Fruit fly (Drosophila melanogaster): ENCODE data around the gene Esp.

dm6 chr3R:24857459-24857858 is 15.7 kb downstream of the Esp start, which contains the start of gene CAH4:
- TF ChIP-seq CG8301 (tag; optimal IDR thresholded peaks at IDR 0.05) (no peak), CG32121 (GFP tag; IDR thresholded peaks at IDR 0.05) (no peak), gl (tag; optimal IDR thresholded peaks at IDR 0.05) (no peak), D1 (tag; optimal IDR thresholded peaks at IDR 0.05) (no peak), EcR (GFP tag; optimal IDR thresholded peaks at IDR 0.05) (no peak), CG9948 (tag; optimal IDR thresholded peaks at IDR 0.05) (no peak), CG17806 (tag; optimal IDR thresholded peaks at IDR 0.05) (no peak)

Data from whole organism, pupa.